5 fruit fly cellular contexts compared by ENCODE assay signal in genomic region chr2L:12421793-12422691, dm6.
TF ChIP-seq lines count a peak whose summit lies in the region.

No protein-coding gene starts in this region.

- no peak for TF ChIP-seq CTCF in whole organism, embryonic (GFP tag; optimal IDR thresholded peaks at IDR 0.05; lab: Kevin White, UChicago)

TF ChIP-seq in whole organism, adult, 20 proteins besides CTCF, POLR2A, EP300 and RAD21:
- TF ChIP-seq CG7045 (GFP tag; optimal IDR thresholded peaks at IDR 0.05; lab: Kevin White, UChicago) = peak; percentile 15
- TF ChIP-seq cic (GFP tag; optimal IDR thresholded peaks at IDR 0.05; lab: Kevin White, UChicago) = no peak
- peak; percentile 56 for TF ChIP-seq CG12768 (GFP tag; optimal IDR thresholded peaks at IDR 0.05; lab: Kevin White, UChicago)
- no peak for TF ChIP-seq CG11617 (GFP tag; optimal IDR thresholded peaks at IDR 0.05; lab: Kevin White, UChicago)
TF ChIP-seq in whole organism, adult: peak in this region for 2.

TF ChIP-seq in whole organism, embryonic, 481 proteins besides CTCF, POLR2A, EP300 and RAD21 (continues in another document):
- no peak for TF ChIP-seq wor (GFP tag; IDR thresholded peaks at IDR 0.05; lab: Robert Waterston, UW)
- TF ChIP-seq CG15269 (tag; optimal IDR thresholded peaks at IDR 0.05; lab: Kevin White, UChicago) = peak; percentile 36
- no peak for TF ChIP-seq Elba2 (GFP tag; optimal IDR thresholded peaks at IDR 0.05; lab: Kevin White, UChicago)
- no peak for TF ChIP-seq CG13894 (tag; optimal IDR thresholded peaks at IDR 0.05; lab: Kevin White, UChicago)
- TF ChIP-seq zen2 (GFP tag; IDR thresholded peaks at IDR 0.05; lab: Robert Waterston, UW; ENCODE audit: partially characterized antibody) = peak; percentile 6; the same call in 1 of the 3 replicates
- no peak for TF ChIP-seq eve (GFP tag; optimal IDR thresholded peaks at IDR 0.05; lab: Kevin White, UChicago)
- TF ChIP-seq CG16779 (GFP tag; IDR thresholded peaks at IDR 0.05; lab: Robert Waterston, UW) = 0 out of 2 replicates have a peak, but pooled peaks have one; percentile 43
- TF ChIP-seq HLH4C (GFP tag; IDR thresholded peaks at IDR 0.05; lab: Robert Waterston, UW; ENCODE audit: partially characterized antibody) = peak; percentile 46; the same call in 2 of the 3 replicates
- no peak for TF ChIP-seq fru (optimal IDR thresholded peaks at IDR 0.05; lab: Kevin White, UChicago)
- peak; percentile 34; the same call in 1 of the 2 replicates for TF ChIP-seq amos (GFP tag; IDR thresholded peaks at IDR 0.05; lab: Robert Waterston, UW; ENCODE audit: partially characterized antibody)
- TF ChIP-seq CG10274 (GFP tag; optimal IDR thresholded peaks at IDR 0.05; lab: Kevin White, UChicago) = peak; percentile 38
- TF ChIP-seq gfzf (GFP tag; optimal IDR thresholded peaks at IDR 0.05; lab: Kevin White, UChicago) = no peak
- peak; percentile 31; the same call in 1 of the 2 replicates for TF ChIP-seq Drgx (GFP tag; IDR thresholded peaks at IDR 0.05; lab: Robert Waterston, UW)
- peak; percentile 13 for TF ChIP-seq CG12769 (tag; optimal IDR thresholded peaks at IDR 0.05; lab: Kevin White, UChicago)
- TF ChIP-seq zfh1 (GFP tag; IDR thresholded peaks at IDR 0.05; lab: Robert Waterston, UW) = no peak
- TF ChIP-seq Oli (tag; optimal IDR thresholded peaks at IDR 0.05; lab: Kevin White, UChicago) = peak; percentile 30
- no peak for TF ChIP-seq fd64A (GFP tag; optimal IDR thresholded peaks at IDR 0.05; lab: Kevin White, UChicago)
- peak; percentile 20 for TF ChIP-seq CG2712 (tag; optimal IDR thresholded peaks at IDR 0.05; lab: Kevin White, UChicago)
- TF ChIP-seq Dll (GFP tag; IDR thresholded peaks at IDR 0.05; lab: Robert Waterston, UW; ENCODE audit: partially characterized antibody) = 0 out of 4 replicates have a peak, but pooled peaks have one; percentile 30

TF ChIP-seq in whole organism, prepupa, 60 proteins besides CTCF, POLR2A, EP300 and RAD21:
- TF ChIP-seq lz (GFP tag; optimal IDR thresholded peaks at IDR 0.05; lab: Kevin White, UChicago) = no peak
- no peak for TF ChIP-seq Eip75B (GFP tag; optimal IDR thresholded peaks at IDR 0.05; lab: Kevin White, UChicago)
- TF ChIP-seq CG9139 (GFP tag; optimal IDR thresholded peaks at IDR 0.05; lab: Kevin White, UChicago) = no peak
- no peak for TF ChIP-seq CG3032 (tag; optimal IDR thresholded peaks at IDR 0.05; lab: Kevin White, UChicago)
- peak; percentile 30 for TF ChIP-seq Eip78C (GFP tag; lab: Kevin White, UChicago)
- TF ChIP-seq CG15336 (GFP tag; IDR thresholded peaks at IDR 0.05; lab: Robert Waterston, UW) = peak; percentile 44; the same call in 1 of the 2 replicates
- no peak for TF ChIP-seq CG10669 (GFP tag; optimal IDR thresholded peaks at IDR 0.05; lab: Kevin White, UChicago)
- TF ChIP-seq CG3919 (GFP tag; optimal IDR thresholded peaks at IDR 0.05; lab: Kevin White, UChicago) = no peak
- peak; percentile 26; the same call in 1 of the 3 replicates for TF ChIP-seq CG8119 (GFP tag; IDR thresholded peaks at IDR 0.05; lab: Robert Waterston, UW)

TF ChIP-seq in whole organism, pupa, 21 proteins besides CTCF, POLR2A, EP300 and RAD21:
- peak; percentile 2 for TF ChIP-seq CG14655 (GFP tag; optimal IDR thresholded peaks at IDR 0.05; lab: Kevin White, UChicago)
- no peak for TF ChIP-seq fd96Ca (GFP tag; IDR thresholded peaks at IDR 0.05; lab: Robert Waterston, UW)
- no peak for TF ChIP-seq CG17806 (tag; optimal IDR thresholded peaks at IDR 0.05; lab: Kevin White, UChicago)
- no peak for TF ChIP-seq CG4496 (GFP tag; IDR thresholded peaks at IDR 0.05; lab: Robert Waterston, UW)
- TF ChIP-seq Ets98B (GFP tag; IDR thresholded peaks at IDR 0.05; lab: Robert Waterston, UW) = peak; percentile 33; the same call in 1 of the 2 replicates

TF ChIP-seq in whole organism, wandering third instar larva, 38 proteins besides CTCF, POLR2A, EP300 and RAD21:
- TF ChIP-seq Myc (optimal IDR thresholded peaks at IDR 0.05; lab: Kevin White, UChicago) (no peak), dmrt93B (GFP tag; optimal IDR thresholded peaks at IDR 0.05; lab: Kevin White, UChicago) (no peak), Sp1 (GFP tag; optimal IDR thresholded peaks at IDR 0.05; lab: Kevin White, UChicago) (no peak), CrebA (GFP tag; optimal IDR thresholded peaks at IDR 0.05; lab: Kevin White, UChicago; ENCODE audit: borderline replicate concordance) (no peak), HLH106 (tag; optimal IDR thresholded peaks at IDR 0.05; lab: Kevin White, UChicago) (no peak), ey (GFP tag; optimal IDR thresholded peaks at IDR 0.05; lab: Kevin White, UChicago) (no peak), dl (GFP tag; optimal IDR thresholded peaks at IDR 0.05; lab: Kevin White, UChicago; ENCODE audit: insufficient read depth in 1 of 2, partially characterized antibody in 2 of 2) (peak; percentile 21 to 74), rgr (GFP tag; optimal IDR thresholded peaks at IDR 0.05; lab: Kevin White, UChicago) (peak; percentile 16), Hr83 (GFP tag; optimal IDR thresholded peaks at IDR 0.05; lab: Kevin White, UChicago; ENCODE audit: poor library complexity, severe bottlenecking) (no peak), Hnf4 (GFP tag; optimal IDR thresholded peaks at IDR 0.05; lab: Kevin White, UChicago) (peak; percentile 6), OdsH (GFP tag; optimal IDR thresholded peaks at IDR 0.05; lab: Kevin White, UChicago) (no peak), Dfd (GFP tag; optimal IDR thresholded peaks at IDR 0.05; lab: Kevin White, UChicago) (no peak), Dif (GFP tag; optimal IDR thresholded peaks at IDR 0.05; lab: Kevin White, UChicago; ENCODE audit: partially characterized antibody) (peak; percentile 23)
